Worm (Caenorhabditis elegans): Measurements from ENCODE around the gene del-5.
A peak's percentile ranks its signal among the peaks of the same experiment; 100 is the strongest.

The del-5 gene

ce11 chrX:11003701-11004100 is 4.3 kb downstream of the del-5 start:
- TF ChIP-seq zfp-3 (GFP tag; conservative IDR thresholded peaks at IDR 0.05) = no peak
- TF ChIP-seq Y5F2A.4 (GFP tag; optimal IDR thresholded peaks at IDR 0.05) = no peak
- TF ChIP-seq egl-43 (GFP tag; IDR thresholded peaks at IDR 0.05) = no peak
- no peak for TF ChIP-seq zfp-2 (tag; optimal IDR thresholded peaks at IDR 0.05)
- no peak for TF ChIP-seq Y48G9A.11 (GFP tag; IDR thresholded peaks at IDR 0.05)
- no peak for TF ChIP-seq lsy-2 (tag; optimal IDR thresholded peaks at IDR 0.05)
- TF ChIP-seq F26F4.8 (GFP tag; conservative IDR thresholded peaks at IDR 0.05) = no peak
- no peak for TF ChIP-seq sdz-12 (GFP tag; optimal IDR thresholded peaks at IDR 0.05)
- no peak for TF ChIP-seq mdl-1 (tag; optimal IDR thresholded peaks at IDR 0.05)
- no peak for TF ChIP-seq ceh-44 (GFP tag; IDR thresholded peaks at IDR 0.05)
- TF ChIP-seq dmd-8 (GFP tag; IDR thresholded peaks at IDR 0.05) = no peak
- TF ChIP-seq fos-1 (tag; optimal IDR thresholded peaks at IDR 0.05) = no peak
- TF ChIP-seq spr-1 (tag; optimal IDR thresholded peaks at IDR 0.05) = no peak
- TF ChIP-seq spr-3 (GFP tag; optimal IDR thresholded peaks at IDR 0.05) = no peak
- TF ChIP-seq arid-1 (GFP tag; conservative IDR thresholded peaks at IDR 0.05) = no peak
- no peak for TF ChIP-seq pqm-1 (tag; optimal IDR thresholded peaks at IDR 0.05)
- no peak for TF ChIP-seq egl-27 (tag; optimal IDR thresholded peaks at IDR 0.05)
- TF ChIP-seq mes-2 (tag; optimal IDR thresholded peaks at IDR 0.05; ENCODE audit: poor library complexity, severe bottlenecking) = no peak
- TF ChIP-seq lir-3 (tag; optimal IDR thresholded peaks at IDR 0.05) = no peak

DNA sequence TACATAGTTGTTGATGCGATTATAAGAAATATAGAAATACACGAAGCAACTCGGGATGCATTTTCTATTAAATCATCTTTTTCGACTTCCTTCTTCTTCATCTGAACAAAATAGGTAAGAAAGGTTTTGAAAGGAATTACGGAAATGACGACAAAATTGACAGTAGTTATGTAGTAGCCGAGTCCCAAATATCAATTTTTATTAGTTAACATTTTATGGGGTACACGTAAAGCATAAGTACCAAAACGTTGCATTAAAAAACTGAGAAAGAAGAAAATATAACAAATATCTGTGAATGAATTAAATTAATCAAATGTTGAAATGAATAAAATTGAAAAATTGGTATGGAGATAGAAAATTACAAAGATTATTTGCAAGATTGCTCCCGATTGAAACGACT is 6.2 kb downstream of the del-5 start, which contains the start of gene col-177:
Gene col-177 (minus strand): TSS at position 101 of the 400 bp plus-strand sequence.
- no peak for TF ChIP-seq mes-2 (tag; optimal IDR thresholded peaks at IDR 0.05; ENCODE audit: poor library complexity, severe bottlenecking)

- TF ChIP-seq aha-1 (tag) = peak; percentile 45
- no peak for TF ChIP-seq dmd-9 (GFP tag; IDR thresholded peaks at IDR 0.05)
- no peak for TF ChIP-seq vab-7 (GFP tag; IDR thresholded peaks at IDR 0.05)
- no peak for TF ChIP-seq madf-5 (GFP tag; IDR thresholded peaks at IDR 0.05)
- TF ChIP-seq zfp-3 (GFP tag; conservative IDR thresholded peaks at IDR 0.05) = no peak
- TF ChIP-seq dve-1 (tag; optimal IDR thresholded peaks at IDR 0.05; ENCODE audit: insufficient read depth) = no peak
- TF ChIP-seq nhr-237 (tag; optimal IDR thresholded peaks at IDR 0.05) = no peak
Observed at ce11 chrX:10999176-10999575, 8.8 kb downstream of the del-5 start, which contains the start of gene F59F3.6. F59F3.6 (minus strand) TSS chrX:10999276.

- TF ChIP-seq dve-1 (tag; optimal IDR thresholded peaks at IDR 0.05; ENCODE audit: insufficient read depth) = peak; percentile 38
- peak; percentile 23 for TF ChIP-seq pqm-1 (tag; optimal IDR thresholded peaks at IDR 0.05)
- TF ChIP-seq mxl-2 (GFP tag; conservative IDR thresholded peaks at IDR 0.05) = no peak
- TF ChIP-seq tra-1 (GFP tag; IDR thresholded peaks at IDR 0.05) = no peak
- peak; percentile 64 for TF ChIP-seq aha-1 (tag)
- no peak for TF ChIP-seq nhr-6 (tag; optimal IDR thresholded peaks at IDR 0.05)
Observed at ce11 chrX:10992177-10992576, 15.8 kb downstream of the del-5 start, which contains the start of gene ver-3. ver-3 (plus strand) TSS chrX:10992477.

- TF ChIP-seq dmd-8 (GFP tag; IDR thresholded peaks at IDR 0.05) (no peak), unc-62 (GFP tag; optimal IDR thresholded peaks at IDR 0.05 in 1 of 2) (peak in 1 of 2 experiments; percentile 94), unc-62 (tag; optimal IDR thresholded peaks at IDR 0.05) (no peak), mxl-3 (GFP tag; optimal IDR thresholded peaks at IDR 0.05) (no peak)
Observed at ce11 chrX:10991352-10992172, 16.4 kb downstream of the del-5 start.

All from whole organism, L4 larva.